Worm (Caenorhabditis elegans): Measurements from ENCODE around the gene T22D1.3.
A peak's percentile ranks its signal among the peaks of the same experiment; 100 is the strongest.

T22D1.3 gene

DNA sequence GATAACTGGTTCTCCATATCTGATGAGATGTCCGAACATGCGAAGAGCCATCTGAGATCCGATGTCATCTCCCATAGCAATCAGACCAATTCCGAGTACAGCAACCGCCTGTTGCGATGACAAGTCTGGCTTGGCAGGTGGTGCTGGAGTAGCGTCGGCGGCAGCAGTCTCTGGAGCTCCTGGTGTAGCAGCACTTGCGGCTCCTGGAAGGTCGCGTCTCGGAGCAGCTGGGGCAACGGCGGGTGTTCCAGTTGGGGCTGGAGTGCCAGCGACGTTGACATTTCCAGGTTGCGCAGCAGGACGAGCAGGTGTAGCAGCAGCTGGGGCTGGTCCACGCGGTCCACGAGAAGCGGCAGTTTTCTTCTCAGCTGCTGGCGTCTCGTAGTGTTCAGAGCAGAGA lies 5.9 kb upstream of the T22D1.3 start:
- TF ChIP-seq ceh-82 (tag; optimal IDR thresholded peaks at IDR 0.05): no peak
- no peak for TF ChIP-seq gmeb-1 (tag; optimal IDR thresholded peaks at IDR 0.05)
- TF ChIP-seq sma-3 (GFP tag; optimal IDR thresholded peaks at IDR 0.05): no peak
- TF ChIP-seq ama-1 (optimal IDR thresholded peaks at IDR 0.05): no peak
- TF ChIP-seq lin-39 (tag; optimal IDR thresholded peaks at IDR 0.05): no peak
- no peak for TF ChIP-seq ztf-4 (tag; optimal IDR thresholded peaks at IDR 0.05)
- no peak for TF ChIP-seq sem-4 (tag; optimal IDR thresholded peaks at IDR 0.05)

DNA sequence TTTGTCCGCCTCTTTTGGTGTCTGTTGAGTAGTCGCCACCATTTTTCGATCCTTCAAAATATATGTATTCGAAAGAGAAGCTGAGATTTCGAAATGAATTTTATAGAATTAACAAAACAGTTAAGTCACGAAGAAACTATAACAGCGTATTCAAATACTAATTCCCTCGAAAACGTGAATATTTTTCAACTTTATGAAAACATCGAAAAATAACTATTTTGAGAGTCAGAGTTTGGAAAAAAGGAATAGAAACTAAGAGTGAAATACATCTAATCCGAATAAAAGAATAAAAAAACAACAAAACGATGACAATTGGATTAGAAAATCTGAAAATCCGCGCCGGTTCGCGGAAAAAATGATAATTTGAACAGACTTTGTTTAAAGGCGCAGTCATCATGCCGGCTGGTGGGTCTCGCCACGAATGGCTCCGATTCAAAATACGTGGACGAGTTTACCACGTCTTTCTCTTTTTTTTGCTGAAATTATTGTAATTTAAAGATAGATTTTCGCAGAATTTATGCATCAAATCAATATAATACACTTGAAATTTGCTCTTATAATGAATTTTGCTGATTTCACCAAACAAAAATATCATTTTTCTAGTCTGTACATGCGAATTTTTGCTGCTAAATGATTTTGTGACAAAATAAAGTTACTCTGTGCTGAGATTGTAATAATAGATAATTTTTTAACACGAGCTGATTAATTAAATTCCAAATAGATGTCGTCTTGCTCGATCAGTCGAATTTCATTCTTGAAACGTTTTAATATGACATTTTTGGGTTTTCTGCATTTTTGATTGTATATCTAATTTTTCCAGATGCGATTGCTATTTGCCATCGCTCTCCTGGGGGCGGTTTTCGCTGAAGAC lies 3.2 kb upstream of the T22D1.3 start, which contains the start of the genes rpn-1 and ribo-1:
Gene rpn-1, minus strand, starts transcription at position 51 of the 871 bp plus-strand sequence.
Gene ribo-1, plus strand, starts transcription at position 821 of the 871 bp plus-strand sequence.
- TF ChIP-seq aly-2 (tag; optimal IDR thresholded peaks at IDR 0.05): no peak
- TF ChIP-seq nhr-77 (tag; optimal IDR thresholded peaks at IDR 0.05): no peak
- TF ChIP-seq nhr-25 (tag; optimal IDR thresholded peaks at IDR 0.05): peak; percentile 12
- TF ChIP-seq gmeb-1 (tag; optimal IDR thresholded peaks at IDR 0.05): no peak
- no peak for TF ChIP-seq nhr-23 (tag; optimal IDR thresholded peaks at IDR 0.05)
- TF ChIP-seq lin-11 (tag; optimal IDR thresholded peaks at IDR 0.05): no peak
- peak; percentile 74 for TF ChIP-seq C34F6.9 (tag; optimal IDR thresholded peaks at IDR 0.05)
- no peak for TF ChIP-seq alr-1 (tag; optimal IDR thresholded peaks at IDR 0.05)
- no peak for TF ChIP-seq ceh-82 (tag; optimal IDR thresholded peaks at IDR 0.05)
- TF ChIP-seq lsy-2 (tag; optimal IDR thresholded peaks at IDR 0.05): peak in 1 of 2 experiments; percentile 64
- no peak for TF ChIP-seq blmp-1 (tag; optimal IDR thresholded peaks at IDR 0.05; ENCODE audit: insufficient read depth)
- TF ChIP-seq sem-4 (tag; optimal IDR thresholded peaks at IDR 0.05): no peak
- TF ChIP-seq sma-9 (GFP tag; optimal IDR thresholded peaks at IDR 0.05): no peak
- TF ChIP-seq sma-9 (tag; optimal IDR thresholded peaks at IDR 0.05): no peak
- no peak for TF ChIP-seq mbf-1 (tag; optimal IDR thresholded peaks at IDR 0.05)
- no peak for TF ChIP-seq ceh-16 (tag; optimal IDR thresholded peaks at IDR 0.05)
- peak; percentile 68 for TF ChIP-seq unc-55 (GFP tag; optimal IDR thresholded peaks at IDR 0.05)
- TF ChIP-seq Y55F3AM.14 (GFP tag; optimal IDR thresholded peaks at IDR 0.05): no peak
- peak; percentile 50 for TF ChIP-seq nhr-129 (tag; optimal IDR thresholded peaks at IDR 0.05)
- TF ChIP-seq nhr-10 (tag; optimal IDR thresholded peaks at IDR 0.05): no peak
- TF ChIP-seq ama-1 (optimal IDR thresholded peaks at IDR 0.05): no peak
- TF ChIP-seq elt-1 (tag; optimal IDR thresholded peaks at IDR 0.05): no peak
- TF ChIP-seq mab-5 (tag; optimal IDR thresholded peaks at IDR 0.05): no peak
- TF ChIP-seq snpc-4 (tag; optimal IDR thresholded peaks at IDR 0.05): peak; percentile 5
- no peak for TF ChIP-seq ztf-11 (tag; optimal IDR thresholded peaks at IDR 0.05)
- TF ChIP-seq lin-39 (tag; optimal IDR thresholded peaks at IDR 0.05): no peak
- TF ChIP-seq elt-3 (tag; optimal IDR thresholded peaks at IDR 0.05): no peak
- no peak for TF ChIP-seq ZK546.5 (tag; optimal IDR thresholded peaks at IDR 0.05)
- no peak for TF ChIP-seq fos-1 (tag; optimal IDR thresholded peaks at IDR 0.05)
- TF ChIP-seq skn-1 (tag; optimal IDR thresholded peaks at IDR 0.05): peak; percentile 99
- TF ChIP-seq crh-2 (tag; optimal IDR thresholded peaks at IDR 0.05): peak; percentile 84
- TF ChIP-seq egl-27 (tag; optimal IDR thresholded peaks at IDR 0.05): no peak
- TF ChIP-seq F13H6.1 (tag; optimal IDR thresholded peaks at IDR 0.05): no peak
- TF ChIP-seq unc-39 (tag; optimal IDR thresholded peaks at IDR 0.05): no peak

ce11 chrIV:6914161-6914585 lies 835 bp downstream of the T22D1.3 start:
- TF ChIP-seq snpc-4 (tag; optimal IDR thresholded peaks at IDR 0.05): peak; percentile 26

DNA sequence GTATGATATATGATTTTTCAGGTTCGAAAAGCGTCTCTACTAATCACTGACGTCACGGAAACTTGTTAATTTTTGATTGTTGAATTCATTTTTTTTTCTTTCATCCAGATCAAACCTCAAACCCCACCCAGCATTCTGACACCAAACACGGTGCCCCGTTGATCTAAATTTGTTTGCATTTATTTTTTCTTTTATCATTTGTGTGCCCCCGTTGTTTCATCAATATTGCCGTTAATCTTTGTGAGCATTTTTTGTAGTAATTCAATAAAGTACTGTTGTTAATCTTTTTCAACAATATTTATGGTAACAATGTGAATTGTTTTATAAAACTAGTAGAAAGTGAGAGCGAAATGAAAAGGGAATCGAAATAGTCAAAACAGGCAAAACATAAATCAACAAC lies 3.5 kb downstream of the T22D1.3 start:
- TF ChIP-seq ama-1 (optimal IDR thresholded peaks at IDR 0.05) (no peak), zag-1 (tag; optimal IDR thresholded peaks at IDR 0.05) (no peak), egl-27 (tag; optimal IDR thresholded peaks at IDR 0.05) (no peak)
